Fruit fly (Drosophila melanogaster): ENCODE measurements around the gene CG46435.
A peak's percentile ranks its signal among the peaks of the same experiment; 100 is the strongest.

CG46435 gene

DNA sequence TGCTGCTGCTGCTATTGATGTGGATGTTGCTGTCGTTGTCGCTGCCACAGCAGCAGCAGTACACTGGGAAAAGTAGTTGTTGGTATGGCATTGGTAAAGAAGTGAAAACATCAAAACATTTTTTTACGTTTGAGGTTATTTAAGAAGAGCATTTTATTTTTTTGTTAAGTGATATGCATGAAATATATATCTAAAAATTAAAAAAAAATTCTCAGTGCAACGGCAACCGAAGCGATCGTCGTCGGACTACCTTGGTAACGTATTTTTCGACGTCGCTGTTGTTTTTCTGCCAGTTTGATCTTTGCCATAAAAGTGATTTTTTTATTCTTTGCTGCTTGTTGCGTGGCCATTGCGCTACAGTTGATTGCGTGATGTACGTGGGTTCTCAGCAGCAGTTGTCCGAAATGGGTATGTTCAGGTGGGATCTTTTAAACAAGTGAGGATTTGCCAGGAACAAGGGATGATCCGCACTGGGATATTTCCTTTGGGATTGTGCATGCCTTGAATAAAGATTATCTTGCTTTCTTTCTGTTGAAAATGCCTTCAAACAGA is 15.9 kb downstream of the CG46435 start (continued):
- TF ChIP-seq CG10669 (GFP tag; optimal IDR thresholded peaks at IDR 0.05): peak; percentile 98
- TF ChIP-seq CG3032 (tag; optimal IDR thresholded peaks at IDR 0.05): peak; percentile 99
- TF ChIP-seq Hr38 (GFP tag; optimal IDR thresholded peaks at IDR 0.05): peak; percentile 43
- peak; percentile 98 for TF ChIP-seq Ets96B (tag; optimal IDR thresholded peaks at IDR 0.05)
- peak; percentile 96 for TF ChIP-seq Ets21C (GFP tag; optimal IDR thresholded peaks at IDR 0.05)
- TF ChIP-seq Hr39 (GFP tag; optimal IDR thresholded peaks at IDR 0.05): peak; percentile 98
- peak; percentile 79 for TF ChIP-seq fkh (GFP tag; optimal IDR thresholded peaks at IDR 0.05)
- peak; percentile 98 for TF ChIP-seq Smox (GFP tag; optimal IDR thresholded peaks at IDR 0.05)
- peak; percentile 98 for TF ChIP-seq CG9139 (GFP tag; optimal IDR thresholded peaks at IDR 0.05)

DNA sequence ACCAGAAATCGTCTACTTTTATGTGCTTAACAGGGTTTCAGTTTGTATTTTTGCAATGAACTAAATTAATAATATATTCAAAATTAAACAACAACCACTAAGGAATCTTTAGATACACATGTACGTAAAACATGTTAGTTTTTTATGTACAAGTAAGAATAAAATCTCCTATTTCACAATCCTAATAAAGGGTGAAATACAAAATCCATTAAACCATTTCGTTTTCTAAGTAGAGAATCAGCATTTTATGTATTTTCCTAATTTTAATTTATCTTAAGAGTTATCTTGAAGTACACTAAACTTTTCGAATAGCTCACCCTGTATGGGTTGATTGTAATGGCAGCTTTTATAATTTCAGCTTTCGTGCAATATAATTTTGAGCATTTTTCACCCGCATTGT is 16.8 kb downstream of the CG46435 start:
- TF ChIP-seq CG11762 (GFP tag; optimal IDR thresholded peaks at IDR 0.05; ENCODE audit: insufficient read depth) (peak; percentile 84), CG7368 (GFP tag; optimal IDR thresholded peaks at IDR 0.05) (peak; percentile 73), acj6 (GFP tag; optimal IDR thresholded peaks at IDR 0.05) (peak; percentile 84), Hr4 (GFP tag; optimal IDR thresholded peaks at IDR 0.05) (peak; percentile 88), CG8119 (GFP tag; IDR thresholded peaks at IDR 0.05) (peak; percentile 95), lz (GFP tag; optimal IDR thresholded peaks at IDR 0.05) (peak; percentile 81), Ets21C (GFP tag; optimal IDR thresholded peaks at IDR 0.05) (peak; percentile 69), Sox15 (GFP tag; optimal IDR thresholded peaks at IDR 0.05) (peak; percentile 62), ss (GFP tag; optimal IDR thresholded peaks at IDR 0.05) (no peak), spab (GFP tag; optimal IDR thresholded peaks at IDR 0.05) (peak; percentile 32), eg (GFP tag; IDR thresholded peaks at IDR 0.05) (peak; percentile 84), Hr38 (GFP tag; optimal IDR thresholded peaks at IDR 0.05) (no peak), vri (GFP tag; optimal IDR thresholded peaks at IDR 0.05) (peak; percentile 49), CG10631 (GFP tag; optimal IDR thresholded peaks at IDR 0.05) (peak; percentile 70), Blimp-1 (GFP tag; optimal IDR thresholded peaks at IDR 0.05) (peak; percentile 8), pdm3 (GFP tag; optimal IDR thresholded peaks at IDR 0.05) (peak; percentile 86), svp (GFP tag) (peak; percentile 93), CG6276 (GFP tag; optimal IDR thresholded peaks at IDR 0.05) (peak; percentile 94), Gug (GFP tag; IDR thresholded peaks at IDR 0.05) (peak; percentile 56), dac (GFP tag; optimal IDR thresholded peaks at IDR 0.05) (peak; percentile 16), OdsH (GFP tag; optimal IDR thresholded peaks at IDR 0.05) (peak; percentile 87), CG32006 (GFP tag; optimal IDR thresholded peaks at IDR 0.05) (peak; percentile 86), fkh (GFP tag; optimal IDR thresholded peaks at IDR 0.05) (no peak), achi (GFP tag; optimal IDR thresholded peaks at IDR 0.05) (peak; percentile 84), CG8319 (GFP tag; optimal IDR thresholded peaks at IDR 0.05) (peak; percentile 67), CG10669 (GFP tag; optimal IDR thresholded peaks at IDR 0.05) (peak; percentile 55), CG16779 (tag; optimal IDR thresholded peaks at IDR 0.05) (peak; percentile 71), Smox (GFP tag; optimal IDR thresholded peaks at IDR 0.05) (peak; percentile 85), net (GFP tag; optimal IDR thresholded peaks at IDR 0.05) (peak; percentile 88), salr (GFP tag; optimal IDR thresholded peaks at IDR 0.05) (peak in 1 of 2 experiments; percentile 84), CG11294 (GFP tag; IDR thresholded peaks at IDR 0.05) (peak; percentile 61), CG3032 (tag; optimal IDR thresholded peaks at IDR 0.05) (peak; percentile 60), CG8632 (GFP tag; optimal IDR thresholded peaks at IDR 0.05) (peak; percentile 87), CG11902 (GFP tag; optimal IDR thresholded peaks at IDR 0.05) (peak; percentile 30), Sox14 (GFP tag; optimal IDR thresholded peaks at IDR 0.05) (peak; percentile 64), esn (GFP tag; optimal IDR thresholded peaks at IDR 0.05) (peak; percentile 90), CG6854 (GFP tag; optimal IDR thresholded peaks at IDR 0.05) (no peak), Sox102F (GFP tag; optimal IDR thresholded peaks at IDR 0.05) (peak; percentile 74), CG6163 (GFP tag; IDR thresholded peaks at IDR 0.05) (peak; percentile 71), Met (GFP tag; optimal IDR thresholded peaks at IDR 0.05) (peak; percentile 84), CG6792 (GFP tag; optimal IDR thresholded peaks at IDR 0.05) (peak; percentile 86), Eip78C (GFP tag) (peak; percentile 97), CG31627 (GFP tag; optimal IDR thresholded peaks at IDR 0.05) (peak; percentile 74), Eip93F (GFP tag; optimal IDR thresholded peaks at IDR 0.05) (no peak), fd59A (GFP tag; optimal IDR thresholded peaks at IDR 0.05) (peak; percentile 36), Hr39 (GFP tag; optimal IDR thresholded peaks at IDR 0.05) (peak; percentile 67)

Data from whole organism, prepupa.